Worm (Caenorhabditis elegans) whole organism, L2 larva: ENCODE measurements around the gene ZC239.6.
"Not testable (repeated sequence)": the region's sequence is repeated elsewhere in the genome, so short reads cannot be mapped to it uniquely, and the experiment has no call there.

Experiments
- C34F6.9 ChIP-seq: fragments of 150-350 bp; optimal IDR thresholded peaks from 2 replicates; lab custom pipeline; 2014; ENCODE audit warnings: missing biosample characterization, missing genetic modification characterization
- F13H6.1 ChIP-seq: sonication (generic microtip); optimal IDR thresholded peaks from 2 replicates; lab custom pipeline; 2016; ENCODE audit warnings: missing genetic modification characterization, missing compliant biosample characterization
- R02D3.7 ChIP-seq: fragments of 150-350 bp; optimal IDR thresholded peaks from 2 replicates; lab custom pipeline; 2014; ENCODE audit warnings: missing biosample characterization, missing genetic modification characterization
- Y55F3AM.14 ChIP-seq: fragments of 200-800 bp; sonication (Bioruptor generic); optimal IDR thresholded peaks from 2 replicates; lab custom pipeline; 2018; ENCODE audit warnings: mild to moderate bottlenecking, missing genetic modification characterization, missing compliant biosample characterization
- ZK546.5 ChIP-seq: sonication (generic microtip); optimal IDR thresholded peaks from 2 replicates; lab custom pipeline; 2017; ENCODE audit warnings: missing biosample characterization, missing genetic modification characterization
- alr-1 ChIP-seq: fragments of 150-350 bp; optimal IDR thresholded peaks from 2 replicates; lab custom pipeline; 2014; ENCODE audit warnings: missing biosample characterization, missing genetic modification characterization
- aly-2 ChIP-seq: fragments of 150-350 bp; optimal IDR thresholded peaks from 2 replicates; lab custom pipeline; 2014; ENCODE audit warnings: missing biosample characterization, missing genetic modification characterization
- blmp-1 ChIP-seq: sonication (generic microtip); optimal IDR thresholded peaks from 2 replicates; lab custom pipeline; 2017; ENCODE audit warnings: missing genetic modification characterization, mild to moderate bottlenecking, missing compliant biosample characterization, antibody characterized with exemption, moderate library complexity; ENCODE audit not compliant: insufficient read depth
- ceh-16 ChIP-seq: fragments of 150-350 bp; optimal IDR thresholded peaks from 2 replicates; lab custom pipeline; 2014; ENCODE audit warnings: missing biosample characterization, missing genetic modification characterization
- ceh-82 ChIP-seq: fragments of 150-350 bp; optimal IDR thresholded peaks from 2 replicates; lab custom pipeline; 2014; ENCODE audit warnings: missing biosample characterization, missing genetic modification characterization
- dmd-4 ChIP-seq: sonication (generic microtip); optimal IDR thresholded peaks from 2 replicates; lab custom pipeline; 2017; ENCODE audit warnings: missing biosample characterization, missing genetic modification characterization
- egl-27 ChIP-seq: sonication (generic microtip); optimal IDR thresholded peaks from 3 replicates; lab custom pipeline; 2017; ENCODE audit warnings: missing biosample characterization, missing genetic modification reagents, missing genetic modification characterization
- elt-1 ChIP-seq: fragments of 150-350 bp; optimal IDR thresholded peaks from 2 replicates; lab custom pipeline; 2014; ENCODE audit warnings: missing biosample characterization, missing genetic modification characterization
- elt-3 ChIP-seq: sonication (generic microtip); optimal IDR thresholded peaks from 2 replicates; lab custom pipeline; 2017; ENCODE audit warnings: missing biosample characterization, missing genetic modification characterization
- fos-1 ChIP-seq: fragments of 150-350 bp; optimal IDR thresholded peaks from 2 replicates; lab custom pipeline; 2014; ENCODE audit warnings: missing biosample characterization, missing genetic modification characterization
- lin-11 ChIP-seq: fragments of 150-350 bp; sonication (generic microtip); optimal IDR thresholded peaks from 2 replicates; lab custom pipeline; 2014; ENCODE audit warnings: missing biosample characterization, missing genetic modification characterization, inconsistent platforms, mixed read lengths
- lin-13 ChIP-seq: fragments of 150-350 bp; optimal IDR thresholded peaks from 2 replicates; lab custom pipeline; 2014; ENCODE audit warnings: missing biosample characterization, missing genetic modification reagents, missing genetic modification characterization
- lin-39 ChIP-seq: fragments of 150-350 bp; optimal IDR thresholded peaks from 2 replicates; lab custom pipeline; 2014; ENCODE audit warnings: missing biosample characterization, missing genetic modification reagents, missing genetic modification characterization
- mab-5 ChIP-seq: fragments of 150-350 bp; optimal IDR thresholded peaks from 2 replicates; lab custom pipeline; 2014; ENCODE audit warnings: missing biosample characterization, missing genetic modification characterization
- mdl-1 ChIP-seq, 2 experiments: fragments of 150-350 bp in 1 of 2; sonication (generic microtip) in 1 of 2; optimal IDR thresholded peaks; 2 replicates each; lab custom pipeline; 2017; ENCODE audit warnings: missing biosample characterization in 2 of 2, missing genetic modification characterization in 2 of 2
- nhr-10 ChIP-seq: sonication (generic microtip); optimal IDR thresholded peaks from 2 replicates; lab custom pipeline; 2017; ENCODE audit warnings: missing biosample characterization, missing genetic modification characterization
- nhr-11 ChIP-seq: fragments of 150-350 bp; optimal IDR thresholded peaks from 2 replicates; lab custom pipeline; 2014; ENCODE audit warnings: missing biosample characterization, missing genetic modification characterization
- nhr-129 ChIP-seq: fragments of 150-350 bp; optimal IDR thresholded peaks from 2 replicates; lab custom pipeline; 2014; ENCODE audit warnings: missing biosample characterization, missing genetic modification characterization
- nhr-21 ChIP-seq: fragments of 150-350 bp; optimal IDR thresholded peaks from 2 replicates; lab custom pipeline; 2014; ENCODE audit warnings: missing biosample characterization, missing genetic modification characterization
- nhr-23 ChIP-seq: fragments of 150-350 bp; optimal IDR thresholded peaks from 2 replicates; lab custom pipeline; 2014; ENCODE audit warnings: missing biosample characterization, missing genetic modification reagents, missing genetic modification characterization
- nhr-237 ChIP-seq: fragments of 150-350 bp; optimal IDR thresholded peaks from 2 replicates; lab custom pipeline; 2014; ENCODE audit warnings: missing biosample characterization, missing genetic modification characterization
- nhr-25 ChIP-seq: fragments of 150-350 bp; sonication (generic microtip); optimal IDR thresholded peaks from 3 replicates; lab custom pipeline; 2014; ENCODE audit warnings: missing biosample characterization, missing genetic modification characterization
- nhr-77 ChIP-seq: fragments of 150-350 bp; optimal IDR thresholded peaks from 2 replicates; lab custom pipeline; 2014; ENCODE audit warnings: missing biosample characterization, missing genetic modification characterization
- peb-1 ChIP-seq: fragments of 150-350 bp; optimal IDR thresholded peaks from 2 replicates; lab custom pipeline; 2014; ENCODE audit warnings: missing biosample characterization, missing genetic modification characterization
- sem-4 ChIP-seq: fragments of 150-350 bp; optimal IDR thresholded peaks from 2 replicates; lab custom pipeline; 2014; ENCODE audit warnings: missing biosample characterization, missing genetic modification reagents, missing genetic modification characterization
- sma-3 ChIP-seq: sonication (generic microtip); optimal IDR thresholded peaks from 2 replicates; lab custom pipeline; 2016; ENCODE audit warnings: missing genetic modification reagents, missing genetic modification characterization, missing compliant biosample characterization
- sma-9 ChIP-seq, 2 experiments: fragments of 150-350 bp in 1 of 2; sonication (generic microtip) in 1 of 2; optimal IDR thresholded peaks; 2 replicates each; lab custom pipeline; 2014 to 2016; ENCODE audit warnings: missing genetic modification characterization in 2 of 2, mild to moderate bottlenecking in 1 of 2, missing biosample characterization in 1 of 2, missing compliant biosample characterization in 1 of 2, missing genetic modification reagents in 1 of 2, moderate library complexity in 1 of 2
- unc-39 ChIP-seq: fragments of 150-350 bp; optimal IDR thresholded peaks from 2 replicates; lab custom pipeline; 2014; ENCODE audit warnings: missing biosample characterization, missing genetic modification characterization
- unc-55 ChIP-seq: fragments of 150-350 bp; sonication (generic microtip); optimal IDR thresholded peaks from 3 replicates; lab custom pipeline; 2014; ENCODE audit warnings: missing biosample characterization, missing genetic modification reagents, missing genetic modification characterization
- zag-1 ChIP-seq: fragments of 150-350 bp; optimal IDR thresholded peaks from 2 replicates; lab custom pipeline; 2014; ENCODE audit warnings: missing biosample characterization, missing genetic modification characterization
- ztf-1 ChIP-seq: fragments of 200-800 bp; sonication (Bioruptor generic); conservative IDR thresholded peaks from 2 replicates; pipeline ENCODE4 v1.3.6; 2022; ENCODE audit warnings: missing genetic modification characterization, missing compliant biosample characterization
- ztf-11 ChIP-seq: sonication (generic microtip); optimal IDR thresholded peaks from 2 replicates; lab custom pipeline; 2017; ENCODE audit warnings: missing biosample characterization, missing genetic modification characterization
- ztf-4 ChIP-seq: fragments of 150-350 bp; optimal IDR thresholded peaks from 2 replicates; lab custom pipeline; 2014; ENCODE audit warnings: missing biosample characterization, missing genetic modification characterization

ZC239.6 gene

DNA sequence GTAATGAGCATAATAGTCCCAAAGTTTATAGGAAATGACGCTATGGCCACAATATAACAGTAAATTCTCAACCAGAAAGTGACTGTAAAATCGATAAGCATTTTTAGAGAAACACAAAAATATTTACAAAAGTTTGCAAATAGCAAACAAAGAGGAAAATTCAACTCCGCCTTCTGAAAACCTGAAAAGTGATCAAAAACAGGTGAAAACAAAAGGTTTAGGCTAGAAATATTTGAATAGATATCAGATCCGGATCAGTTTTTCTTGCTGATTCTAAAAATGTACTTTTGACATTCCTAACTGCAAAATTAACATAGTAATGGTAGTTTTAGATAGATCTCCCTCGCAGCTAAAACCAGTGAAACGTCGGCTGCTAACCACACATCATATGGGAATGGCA is 10.4 kb upstream of the ZC239.6 start, which contains the start of gene sri-51:
Gene sri-51 (minus strand): TSS at position 101 of the 400 bp plus-strand sequence.
- TF ChIP-seq fos-1 (tag; lab: Kevin White, UChicago) (no peak), nhr-10 (tag; lab: Kevin White, UChicago) (no peak), ceh-82 (tag; lab: Kevin White, UChicago) (no peak), sem-4 (tag; lab: Kevin White, UChicago) (no peak), unc-55 (no peak), egl-27 (tag; lab: Kevin White, UChicago) (no peak), C34F6.9 (tag; lab: Kevin White, UChicago) (no peak), ztf-11 (tag; lab: Kevin White, UChicago) (no peak), sma-3 (GFP tag; lab: Kevin White, UChicago) (no peak), elt-3 (tag; lab: Kevin White, UChicago) (no peak), nhr-237 (no peak), lin-39 (tag; lab: Kevin White, UChicago) (no peak), nhr-21 (tag; lab: Kevin White, UChicago) (no peak), nhr-11 (no peak), R02D3.7 (no peak), nhr-77 (tag; lab: Kevin White, UChicago) (no peak), ztf-1 (GFP tag; lab: Robert Waterston, UW) (no peak), blmp-1 (tag; lab: Kevin White, UChicago) (no peak)
- TF ChIP-seq, all 48 proteins: peak for 0

DNA sequence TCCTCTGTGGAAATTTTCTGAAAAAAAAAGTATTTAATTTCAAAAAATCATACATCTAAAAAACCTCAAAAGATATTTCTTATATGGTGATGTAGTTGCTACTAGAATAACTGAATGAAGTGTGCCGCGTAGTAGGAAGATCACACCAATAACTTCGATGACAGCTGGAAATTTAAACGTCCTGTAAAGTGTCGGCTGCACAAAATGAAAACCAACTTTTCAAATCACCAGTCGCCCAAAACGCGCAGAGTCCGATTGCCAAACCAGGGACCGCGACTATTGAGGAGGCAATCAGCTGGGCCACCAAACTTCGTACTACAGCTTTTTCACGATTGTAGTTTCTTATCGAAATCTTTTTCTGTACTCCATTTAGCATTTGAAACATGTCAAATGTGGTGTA is 8.2 kb upstream of the ZC239.6 start, which contains the start of gene sri-48:
Gene sri-48 (minus strand): TSS at position 101 of the 400 bp plus-strand sequence.
- TF ChIP-seq lin-13 (GFP tag; lab: Kevin White, UChicago); ceh-16; nhr-129 (tag; lab: Kevin White, UChicago): not testable (repeated sequence)

DNA sequence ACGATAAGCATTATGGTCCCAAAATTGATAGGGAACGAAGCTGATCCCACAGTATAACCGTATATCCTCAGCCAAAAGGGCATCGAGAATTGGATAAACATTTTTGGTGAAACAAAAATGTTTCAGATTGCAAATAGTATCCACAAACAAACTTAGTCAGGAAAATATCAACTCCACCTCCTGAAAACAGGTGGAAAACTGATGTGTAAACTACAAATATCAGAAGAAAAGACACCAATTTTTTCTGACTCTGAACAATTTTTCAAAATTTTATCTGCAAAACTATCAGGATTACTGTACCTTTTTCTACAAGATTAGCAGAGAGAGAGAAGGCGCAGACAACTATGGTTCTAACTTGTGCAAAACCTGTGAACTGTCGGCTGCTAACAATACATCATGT is 6.9 kb upstream of the ZC239.6 start, which contains the start of gene sri-53:
Gene sri-53 (minus strand): TSS at position 101 of the 400 bp plus-strand sequence.
- no peak for TF ChIP-seq nhr-129 (tag; lab: Kevin White, UChicago)
- TF ChIP-seq unc-39: no peak
- no peak for TF ChIP-seq alr-1 (tag; lab: Kevin White, UChicago)
- no peak for TF ChIP-seq mab-5
- TF ChIP-seq fos-1 (tag; lab: Kevin White, UChicago): no peak

DNA sequence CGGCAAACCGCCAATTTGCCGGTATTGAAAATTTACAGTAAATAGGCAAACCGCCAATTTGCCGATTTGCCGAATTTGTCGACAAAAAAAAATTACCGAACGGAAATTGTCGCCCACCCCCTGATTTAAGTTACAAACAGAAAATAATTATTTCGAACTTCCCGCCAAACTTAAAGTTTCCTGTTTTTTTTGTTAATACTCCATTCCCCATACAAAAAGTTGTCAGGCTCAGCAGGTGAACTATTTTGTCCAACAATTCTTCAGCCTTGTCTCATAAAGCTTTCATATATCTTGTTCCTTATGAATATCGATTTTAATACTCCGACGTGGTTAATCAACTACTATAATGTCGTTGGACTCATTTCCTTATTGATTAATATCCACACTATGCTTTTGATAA is 6.0 kb upstream of the ZC239.6 start, which contains the start of gene sri-50:
Gene sri-50 (plus strand): TSS at position 301 of the 400 bp plus-strand sequence.
- TF ChIP-seq peb-1: no peak
- TF ChIP-seq nhr-77 (tag; lab: Kevin White, UChicago): no peak
- TF ChIP-seq ZK546.5 (tag; lab: Kevin White, UChicago): no peak
- no peak for TF ChIP-seq mdl-1 (tag; optimal IDR thresholded peaks at IDR 0.05; lab: Kevin White, UChicago)
- no peak for TF ChIP-seq ztf-4 (tag; lab: Kevin White, UChicago)
- no peak for TF ChIP-seq lin-13 (GFP tag; lab: Kevin White, UChicago)
- TF ChIP-seq nhr-21 (tag; lab: Kevin White, UChicago): no peak
- TF ChIP-seq elt-1 (tag; lab: Kevin White, UChicago): no peak
- TF ChIP-seq aly-2 (tag; lab: Kevin White, UChicago): no peak
- TF ChIP-seq ztf-1 (GFP tag; lab: Robert Waterston, UW): no peak
- no peak for TF ChIP-seq dmd-4 (tag; lab: Kevin White, UChicago)
- TF ChIP-seq zag-1: no peak
- no peak for TF ChIP-seq nhr-11
- TF ChIP-seq F13H6.1 (tag; lab: Kevin White, UChicago): no peak
- no peak for TF ChIP-seq nhr-23 (tag; lab: Kevin White, UChicago)
- no peak for TF ChIP-seq sma-9 (GFP tag; optimal IDR thresholded peaks at IDR 0.05; lab: Kevin White, UChicago)
- TF ChIP-seq sma-9 (tag; optimal IDR thresholded peaks at IDR 0.05; lab: Kevin White, UChicago): no peak

DNA sequence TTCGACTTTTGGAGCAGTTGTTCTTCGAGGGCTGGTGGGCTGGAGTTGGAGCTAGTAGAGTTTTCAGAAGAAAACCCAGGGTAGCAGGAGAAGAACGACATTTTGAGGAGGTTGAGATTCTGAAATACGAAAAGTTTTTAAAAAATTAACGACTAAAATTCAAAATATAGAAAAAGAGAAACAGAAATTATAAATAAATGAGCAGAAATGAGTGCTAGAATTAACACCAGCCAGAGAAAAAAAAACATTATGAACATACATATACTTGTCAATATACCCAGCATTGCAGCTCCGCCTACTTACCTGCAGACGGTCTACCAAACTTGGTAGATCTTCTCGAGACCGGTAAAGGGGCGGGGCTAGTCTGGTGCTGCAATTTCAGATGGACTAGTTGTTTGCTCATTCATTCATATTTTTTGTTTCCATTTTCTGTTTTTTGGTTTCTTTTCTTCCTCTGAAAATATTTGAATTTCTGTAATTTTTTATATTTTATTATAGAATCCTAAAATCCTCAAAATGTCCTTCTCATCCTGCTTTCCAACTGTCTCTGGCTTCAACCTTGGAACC is 2.9 kb upstream of the ZC239.6 start, which contains the start of the genes ZC239.20 and ZC239.21:
Gene ZC239.20 (minus strand): TSS at position 101 of the 567 bp plus-strand sequence.
Gene ZC239.21 (plus strand): TSS at position 517 of the 567 bp plus-strand sequence.
- TF ChIP-seq nhr-21 (tag; lab: Kevin White, UChicago): no peak
- no peak for TF ChIP-seq lin-39 (tag; lab: Kevin White, UChicago)
- TF ChIP-seq alr-1 (tag; lab: Kevin White, UChicago): no peak
- no peak for TF ChIP-seq lin-11 (tag; lab: Kevin White, UChicago)
- TF ChIP-seq Y55F3AM.14 (GFP tag; lab: Kevin White, UChicago): no peak
- no peak for TF ChIP-seq mdl-1 (tag; optimal IDR thresholded peaks at IDR 0.05; lab: Kevin White, UChicago)
- TF ChIP-seq nhr-237: no peak
- TF ChIP-seq elt-1 (tag; lab: Kevin White, UChicago): no peak
- no peak for TF ChIP-seq ZK546.5 (tag; lab: Kevin White, UChicago)
- TF ChIP-seq dmd-4 (tag; lab: Kevin White, UChicago): no peak
- no peak for TF ChIP-seq elt-3 (tag; lab: Kevin White, UChicago)
- no peak for TF ChIP-seq sem-4 (tag; lab: Kevin White, UChicago)
- TF ChIP-seq ztf-11 (tag; lab: Kevin White, UChicago): no peak
- no peak for TF ChIP-seq unc-39
- no peak for TF ChIP-seq blmp-1 (tag; lab: Kevin White, UChicago)
- TF ChIP-seq nhr-25: no peak
- no peak for TF ChIP-seq peb-1
